Worm (Caenorhabditis elegans): Measurements from ENCODE around the gene nst-1.

nst-1 gene

ce11 chrII:8283158-8283717 is at the start of gene nst-1, which contains the start of gene cct-4:
nst-1 (minus strand) TSS chrII:8283208.
cct-4 (plus strand) TSS chrII:8283667.
- TF ChIP-seq unc-62 (GFP tag; optimal IDR thresholded peaks at IDR 0.05): no peak

ce11 chrII:8329462-8329861 is 46.5 kb upstream of the nst-1 start, which contains the start of gene C26D10.4:
C26D10.4 (plus strand) TSS chrII:8329762.
- no peak for TF ChIP-seq unc-62 (GFP tag; optimal IDR thresholded peaks at IDR 0.05)

ce11 chrII:8328820-8329339 is 45.9 kb upstream of the nst-1 start, which contains the start of gene hel-1:
hel-1 (minus strand) TSS chrII:8328870.
- TF ChIP-seq unc-62 (GFP tag; optimal IDR thresholded peaks at IDR 0.05): no peak

- TF ChIP-seq unc-62 (GFP tag; optimal IDR thresholded peaks at IDR 0.05): no peak
Measured at ce11 chrII:8327450-8327849, 44.4 kb upstream of the nst-1 start.

ce11 chrII:8326228-8326960 is 43.4 kb upstream of the nst-1 start:
- no peak for TF ChIP-seq unc-62 (GFP tag; optimal IDR thresholded peaks at IDR 0.05)

ce11 chrII:8325002-8325539 is 42.1 kb upstream of the nst-1 start, which contains the start of the genes ran-3 and C26D10.3:
ran-3 (minus strand) TSS chrII:8325052.
C26D10.3 (plus strand) TSS chrII:8325386.
- no peak for TF ChIP-seq unc-62 (GFP tag; optimal IDR thresholded peaks at IDR 0.05)

- TF ChIP-seq unc-62 (GFP tag; optimal IDR thresholded peaks at IDR 0.05): no peak
Measured at ce11 chrII:8321244-8321643, 38.2 kb upstream of the nst-1 start, which contains the start of gene shw-1. shw-1 (minus strand) TSS chrII:8321471.

- TF ChIP-seq unc-62 (GFP tag; optimal IDR thresholded peaks at IDR 0.05): no peak
Measured at ce11 chrII:8316701-8317100, 33.7 kb upstream of the nst-1 start.

ce11 chrII:8314768-8315167 is 31.8 kb upstream of the nst-1 start:
- TF ChIP-seq unc-62 (GFP tag; optimal IDR thresholded peaks at IDR 0.05): no peak

- no peak for TF ChIP-seq unc-62 (GFP tag; optimal IDR thresholded peaks at IDR 0.05)
Measured at ce11 chrII:8312012-8312411, 29.0 kb upstream of the nst-1 start.

ce11 chrII:8311484-8311883 is 28.5 kb upstream of the nst-1 start:
- TF ChIP-seq unc-62 (GFP tag; optimal IDR thresholded peaks at IDR 0.05): no peak

- TF ChIP-seq unc-62 (GFP tag; optimal IDR thresholded peaks at IDR 0.05): no peak
Measured at ce11 chrII:8308314-8308713, 25.3 kb upstream of the nst-1 start.

- TF ChIP-seq unc-62 (GFP tag; optimal IDR thresholded peaks at IDR 0.05): no peak
Measured at ce11 chrII:8295296-8295695, 12.3 kb upstream of the nst-1 start, which contains the start of gene nlp-55. nlp-55 (minus strand) TSS chrII:8295396.

- TF ChIP-seq unc-62 (GFP tag; optimal IDR thresholded peaks at IDR 0.05): no peak
Measured at ce11 chrII:8278415-8278814, 4.6 kb downstream of the nst-1 start, which contains the start of the genes mrpl-10 and clec-142. mrpl-10 (minus strand) TSS chrII:8278515. clec-142 (plus strand) TSS chrII:8278678.

- TF ChIP-seq unc-62 (GFP tag; optimal IDR thresholded peaks at IDR 0.05): no peak
Measured at ce11 chrII:8276057-8276456, 7.0 kb downstream of the nst-1 start, which contains the start of the genes gei-14 and slc-25A32. gei-14 (minus strand) TSS chrII:8276231. slc-25A32 (plus strand) TSS chrII:8276298.

ce11 chrII:8273060-8273459 is 9.9 kb downstream of the nst-1 start:
- TF ChIP-seq unc-62 (GFP tag; optimal IDR thresholded peaks at IDR 0.05): no peak
